Worm (Caenorhabditis elegans): ENCODE results near the gene stdh-3.

Gene stdh-3

DNA sequence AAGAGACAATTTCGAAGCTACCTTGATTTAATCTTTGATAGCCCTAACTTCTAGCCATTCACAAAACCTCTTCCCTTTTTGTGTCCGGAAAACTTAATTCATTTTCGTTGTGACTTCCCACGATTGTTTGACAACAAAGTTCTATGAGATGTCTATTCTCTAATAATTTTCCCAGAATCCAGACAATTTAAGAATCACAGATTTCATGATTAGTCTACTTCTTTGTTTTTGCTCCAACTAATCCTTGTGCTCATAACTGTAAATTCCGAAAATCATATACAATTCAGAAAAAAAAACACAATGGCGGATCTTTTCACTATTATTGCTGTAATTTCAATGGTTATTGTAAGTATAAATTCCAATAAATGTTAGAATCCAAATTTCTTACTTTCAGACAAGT lies 41.9 kb upstream of the stdh-3 start, which contains the start of gene srx-137:
TSS of gene srx-137 (plus strand) at position 301 of the 400 bp plus-strand sequence.
- TF ChIP-seq F57A8.1 (GFP tag; optimal IDR thresholded peaks at IDR 0.05) (no peak), bed-2 (GFP tag; IDR thresholded peaks at IDR 0.05) (no peak), lsl-1 (GFP tag; optimal IDR thresholded peaks at IDR 0.05) (no peak), Y95B8A.8 (GFP tag; IDR thresholded peaks at IDR 0.05) (no peak), F23B12.7 (tag; optimal IDR thresholded peaks at IDR 0.05; ENCODE audit: insufficient read depth) (no peak), nhr-27 (tag; optimal IDR thresholded peaks at IDR 0.05) (no peak), ets-4 (GFP tag; optimal IDR thresholded peaks at IDR 0.05) (no peak), efl-1 (GFP tag; optimal IDR thresholded peaks at IDR 0.05) (no peak), akir-1 (GFP tag; optimal IDR thresholded peaks at IDR 0.05) (no peak), zfh-2 (GFP tag; conservative IDR thresholded peaks at IDR 0.05) (no peak), K12H6.12 (tag; optimal IDR thresholded peaks at IDR 0.05) (no peak), hrde-1 (tag; optimal IDR thresholded peaks at IDR 0.05; ENCODE audit: borderline replicate concordance) (no peak), egl-44 (GFP tag; IDR thresholded peaks at IDR 0.05) (no peak), nhr-80 (tag; optimal IDR thresholded peaks at IDR 0.05) (no peak), lin-26 (GFP tag; IDR thresholded peaks at IDR 0.05) (no peak), rcor-1 (GFP tag; IDR thresholded peaks at IDR 0.05) (no peak), B0336.3 (GFP tag; IDR thresholded peaks at IDR 0.05) (no peak), pha-4 (tag; optimal IDR thresholded peaks at IDR 0.05) (no peak)

DNA sequence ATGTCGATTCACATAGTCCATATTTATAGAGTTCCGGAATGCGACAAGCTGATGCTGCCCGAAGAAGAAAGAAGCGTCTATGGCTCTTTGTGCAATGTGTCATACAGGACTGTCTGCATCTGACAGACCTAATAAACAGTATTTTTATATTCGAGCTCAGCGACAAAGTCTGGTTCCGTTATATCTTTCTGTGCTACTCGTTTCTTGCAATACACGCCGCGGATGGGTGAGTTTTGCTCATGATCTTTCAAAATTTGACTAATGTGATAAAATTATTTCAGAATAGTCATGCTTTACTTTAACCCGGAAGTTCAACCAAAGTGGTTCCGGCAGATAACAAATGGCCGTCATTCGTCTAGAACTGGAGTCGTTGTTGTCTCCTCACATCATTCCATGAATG lies 40.7 kb upstream of the stdh-3 start:
- TF ChIP-seq tbx-9 (tag; optimal IDR thresholded peaks at IDR 0.05; ENCODE audit: borderline replicate concordance) (no peak), madf-3 (GFP tag; IDR thresholded peaks at IDR 0.05) (no peak), rcor-1 (GFP tag; IDR thresholded peaks at IDR 0.05) (no peak), F33H1.4 (GFP tag; IDR thresholded peaks at IDR 0.05) (no peak), repo-1 (tag; optimal IDR thresholded peaks at IDR 0.05) (no peak), hmg-1.2 (GFP tag; IDR thresholded peaks at IDR 0.05) (no peak), egrh-3 (GFP tag; IDR thresholded peaks at IDR 0.05) (no peak), B0261.1 (tag; optimal IDR thresholded peaks at IDR 0.05) (no peak), nhr-120 (GFP tag; IDR thresholded peaks at IDR 0.05) (no peak), snpc-1.1 (tag; optimal IDR thresholded peaks at IDR 0.05; ENCODE audit: insufficient read depth) (no peak), atf-7 (tag; optimal IDR thresholded peaks at IDR 0.05) (no peak)

- TF ChIP-seq ccch-3 (GFP tag; optimal IDR thresholded peaks at IDR 0.05): no peak
- TF ChIP-seq zfh-2 (GFP tag; conservative IDR thresholded peaks at IDR 0.05): no peak
- TF ChIP-seq rec-8 (tag; optimal IDR thresholded peaks at IDR 0.05): no peak
- TF ChIP-seq unc-62 (GFP tag; optimal IDR thresholded peaks at IDR 0.05): no peak
- TF ChIP-seq nfya-2 (GFP tag; IDR thresholded peaks at IDR 0.05): no peak
- no peak for TF ChIP-seq egl-18 (GFP tag; IDR thresholded peaks at IDR 0.05)
- TF ChIP-seq somi-1 (GFP tag; optimal IDR thresholded peaks at IDR 0.05): no peak
- TF ChIP-seq F39B2.1 (GFP tag; IDR thresholded peaks at IDR 0.05): no peak
- TF ChIP-seq F57C9.4 (tag; optimal IDR thresholded peaks at IDR 0.05): no peak
Measured at ce11 chrV:13866353-13866752, 38.1 kb upstream of the stdh-3 start, which contains the start of gene nhr-175. TSS of gene nhr-175 (plus strand) at chrV:13866691.
